Fruit fly (Drosophila melanogaster) whole organism, wandering third instar larva: ENCODE measurements around the gene puc.

Experiments used
- Abd-B ChIP-seq: fragments of >200 bp; optimal IDR thresholded peaks from 2 replicates; lab custom pipeline; 2017; ENCODE audit warnings: missing biosample characterization, missing genetic modification characterization
- CG32264 ChIP-seq: fragments of 200-800 bp; sonication (Bioruptor generic); optimal IDR thresholded peaks from 2 replicates; lab custom pipeline; 2016; ENCODE audit warnings: missing biosample characterization, missing genetic modification characterization
- CG9705 ChIP-seq: fragments of 200-800 bp; sonication (Bioruptor generic); optimal IDR thresholded peaks from 2 replicates; lab custom pipeline; 2018; ENCODE audit warnings: missing biosample characterization, mild to moderate bottlenecking, missing genetic modification characterization
- CrebA ChIP-seq: fragments of 200-800 bp; sonication (Bioruptor generic); optimal IDR thresholded peaks from 2 replicates; lab custom pipeline; 2016; ENCODE audit warnings: missing biosample characterization, mild to moderate bottlenecking, missing genetic modification characterization, borderline replicate concordance
- Dif ChIP-seq: fragments of 200-275, 200-300 bp; sonication (Bioruptor generic); optimal IDR thresholded peaks from 2 replicates; lab custom pipeline; 2018; ENCODE audit warnings: missing biosample characterization, missing genetic modification characterization; ENCODE audit not compliant: partially characterized antibody
- GATAd ChIP-seq: sonication (Bioruptor generic); optimal IDR thresholded peaks from 2 replicates; lab custom pipeline; 2016; ENCODE audit warnings: missing biosample characterization, missing genetic modification characterization
- HLH106 ChIP-seq: fragments of 200-800 bp; optimal IDR thresholded peaks from 3 replicates; lab custom pipeline; 2019; ENCODE audit warnings: missing biosample characterization, mild to moderate bottlenecking, missing genetic modification characterization, moderate library complexity
- Hnf4 ChIP-seq: fragments of 200-800 bp; sonication (Bioruptor generic); optimal IDR thresholded peaks from 2 replicates; lab custom pipeline; 2016; ENCODE audit warnings: missing biosample characterization, mild to moderate bottlenecking, missing genetic modification characterization
- Hr78 ChIP-seq: fragments of >200 bp; optimal IDR thresholded peaks from 2 replicates; lab custom pipeline; 2017; ENCODE audit warnings: missing biosample characterization, missing genetic modification characterization
- Hr83 ChIP-seq: fragments of 200-300 bp; sonication (Bioruptor generic); optimal IDR thresholded peaks from 2 replicates; lab custom pipeline; 2016; ENCODE audit warnings: missing biosample characterization, mild to moderate bottlenecking, missing genetic modification characterization, moderate library complexity; ENCODE audit not compliant: poor library complexity, severe bottlenecking
- Jra ChIP-seq: sonication (Bioruptor generic); optimal IDR thresholded peaks from 2 replicates; lab custom pipeline; 2016; ENCODE audit warnings: missing biosample characterization, missing genetic modification characterization
- Mio ChIP-seq: sonication (Bioruptor generic); optimal IDR thresholded peaks from 2 replicates; lab custom pipeline; 2016; ENCODE audit warnings: missing biosample characterization, missing genetic modification characterization
- Myc ChIP-seq: fragments of >200 bp; optimal IDR thresholded peaks from 2 replicates; lab custom pipeline; 2017
- N ChIP-seq: fragments of >200 bp; optimal IDR thresholded peaks from 2 replicates; lab custom pipeline; 2018; ENCODE audit warnings: missing biosample characterization, missing external identifiers, missing genetic modification characterization
- OdsH ChIP-seq: fragments of 200-800 bp; sonication (Bioruptor generic); optimal IDR thresholded peaks from 2 replicates; lab custom pipeline; 2016; ENCODE audit warnings: missing biosample characterization, mild to moderate bottlenecking, missing genetic modification characterization
- Rel ChIP-seq, 2 experiments: fragments of 200-800 bp; sonication (Bioruptor generic) in 1 of 2; optimal IDR thresholded peaks; 2 replicates in 1 of 2; 3 replicates in 1 of 2; lab custom pipeline; 2016 to 2019; ENCODE audit warnings: mild to moderate bottlenecking in 2 of 2, missing biosample characterization in 2 of 2, missing genetic modification characterization in 2 of 2, moderate library complexity in 1 of 2
- Sp1 ChIP-seq: fragments of 200-800 bp; sonication (Bioruptor generic); optimal IDR thresholded peaks from 3 replicates; lab custom pipeline; 2019; ENCODE audit warnings: missing biosample characterization, mild to moderate bottlenecking, missing genetic modification characterization, moderate library complexity
- Vsx2 ChIP-seq: fragments of 200-300, 225-300 bp; sonication (Bioruptor generic); optimal IDR thresholded peaks from 2 replicates; lab custom pipeline; 2018; ENCODE audit warnings: missing biosample characterization, missing genetic modification characterization; ENCODE audit not compliant: partially characterized antibody
- br ChIP-seq: fragments of 200-800 bp; sonication (Bioruptor generic); optimal IDR thresholded peaks from 2 replicates; lab custom pipeline; 2016; ENCODE audit warnings: missing biosample characterization, missing genetic modification characterization
- brk ChIP-seq: fragments of 200-800 bp; sonication (Bioruptor generic); optimal IDR thresholded peaks from 2 replicates; lab custom pipeline; 2016; ENCODE audit warnings: missing biosample characterization, mild to moderate bottlenecking, missing genetic modification characterization
- dl ChIP-seq, 2 experiments: fragments of 175-275, 200-275 bp in 1 of 2; fragments of 200-275 bp in 1 of 2; sonication (Bioruptor generic); optimal IDR thresholded peaks; lab custom pipeline; 2018; ENCODE audit warnings: mild to moderate bottlenecking in 2 of 2, missing biosample characterization in 2 of 2, missing genetic modification characterization in 2 of 2, moderate library complexity in 2 of 2; ENCODE audit not compliant: partially characterized antibody in 2 of 2, insufficient read depth in 1 of 2
- dmrt93B ChIP-seq: fragments of 200-800 bp; sonication (Bioruptor generic); optimal IDR thresholded peaks from 2 replicates; lab custom pipeline; 2018; ENCODE audit warnings: missing biosample characterization, mild to moderate bottlenecking, missing genetic modification characterization
- dsf ChIP-seq: sonication (Bioruptor generic); optimal IDR thresholded peaks from 2 replicates; lab custom pipeline; 2016; ENCODE audit warnings: missing biosample characterization, missing genetic modification characterization, borderline replicate concordance
- ey ChIP-seq: fragments of 200-800 bp; sonication (Bioruptor generic); optimal IDR thresholded peaks from 2 replicates; lab custom pipeline; 2016; ENCODE audit warnings: missing biosample characterization, missing genetic modification characterization
- foxo ChIP-seq, 2 experiments: fragments of 200-800 bp; sonication (Bioruptor generic); optimal IDR thresholded peaks; 2 replicates in 1 of 2; 3 replicates in 1 of 2; lab custom pipeline; 2016 to 2017; ENCODE audit warnings: missing biosample characterization in 2 of 2, missing genetic modification characterization in 2 of 2
- fru ChIP-seq: fragments of 200-800 bp; sonication (Bioruptor generic); optimal IDR thresholded peaks from 3 replicates; lab custom pipeline; 2016; ENCODE audit warnings: missing biosample characterization, mild to moderate bottlenecking, missing genetic modification characterization
- h ChIP-seq: fragments of 200-800 bp; sonication (Bioruptor generic); optimal IDR thresholded peaks from 3 replicates; lab custom pipeline; 2016; ENCODE audit warnings: missing biosample characterization, mild to moderate bottlenecking, missing genetic modification characterization
- jim ChIP-seq: fragments of 175-275, 200-325 bp; sonication (Bioruptor generic); optimal IDR thresholded peaks from 2 replicates; lab custom pipeline; 2016; ENCODE audit warnings: missing biosample characterization, mild to moderate bottlenecking, missing genetic modification characterization
- lola ChIP-seq: fragments of >200 bp; optimal IDR thresholded peaks from 2 replicates; lab custom pipeline; 2017; ENCODE audit warnings: missing biosample characterization, missing genetic modification characterization
- pan ChIP-seq: fragments of >200 bp; optimal IDR thresholded peaks from 2 replicates; lab custom pipeline; 2017
- psq ChIP-seq: fragments of 200-800 bp; sonication (Bioruptor generic); optimal IDR thresholded peaks from 3 replicates; lab custom pipeline; 2017; ENCODE audit warnings: missing biosample characterization, mild to moderate bottlenecking, missing genetic modification characterization, moderate library complexity
- rgr ChIP-seq: fragments of 200-800 bp; sonication (Bioruptor generic); optimal IDR thresholded peaks from 3 replicates; lab custom pipeline; 2016; ENCODE audit warnings: missing biosample characterization, mild to moderate bottlenecking, missing genetic modification characterization
- sage ChIP-seq: fragments of 200-800 bp; sonication (Bioruptor generic); optimal IDR thresholded peaks from 2 replicates; lab custom pipeline; 2016; ENCODE audit warnings: missing biosample characterization, mild to moderate bottlenecking, missing genetic modification characterization
- sv ChIP-seq: fragments of 200-800 bp; sonication (Bioruptor generic); optimal IDR thresholded peaks from 3 replicates; lab custom pipeline; 2016; ENCODE audit warnings: missing biosample characterization, missing genetic modification characterization
- tai ChIP-seq: sonication (Bioruptor generic); optimal IDR thresholded peaks from 2 replicates; lab custom pipeline; 2016; ENCODE audit warnings: missing biosample characterization, missing genetic modification characterization
- usp ChIP-seq: fragments of >200 bp; optimal IDR thresholded peaks from 2 replicates; lab custom pipeline; 2017; ENCODE audit warnings: missing biosample characterization, missing genetic modification characterization
- woc ChIP-seq: sonication (Bioruptor generic); optimal IDR thresholded peaks from 2 replicates; lab custom pipeline; 2016; ENCODE audit warnings: missing biosample characterization, mild to moderate bottlenecking, missing genetic modification characterization

Gene puc

DNA sequence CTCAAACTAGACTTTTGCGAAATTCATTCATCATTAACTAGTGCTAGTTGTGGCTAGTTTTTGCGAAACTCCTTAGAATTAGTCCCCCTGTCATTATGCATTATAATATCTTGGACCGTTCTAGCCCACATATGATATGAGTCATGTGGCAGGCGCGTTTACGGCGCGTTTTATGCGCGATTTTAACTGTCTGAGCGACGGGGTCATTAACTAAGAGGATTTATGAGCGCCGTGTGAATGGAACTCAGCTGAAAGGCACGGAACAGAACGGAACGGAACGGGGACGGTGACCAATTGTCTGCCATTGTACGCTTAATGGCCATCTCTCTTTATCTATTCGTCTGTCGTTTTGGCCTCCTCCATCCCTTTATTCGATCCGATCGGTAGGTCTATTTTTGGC is 12.9 kb downstream of the puc start:
- no peak for TF ChIP-seq lola (GFP tag; lab: Kevin White, UChicago)
- no peak for TF ChIP-seq OdsH (GFP tag; lab: Kevin White, UChicago)
- no peak for TF ChIP-seq dmrt93B (GFP tag; lab: Kevin White, UChicago)
- no peak for TF ChIP-seq HLH106 (tag; lab: Kevin White, UChicago)
- no peak for TF ChIP-seq Myc (lab: Kevin White, UChicago)
- TF ChIP-seq CG32264 (GFP tag; lab: Kevin White, UChicago): no peak
- TF ChIP-seq psq (GFP tag; lab: Kevin White, UChicago): no peak
- TF ChIP-seq jim (GFP tag; lab: Kevin White, UChicago): no peak
- TF ChIP-seq dl (GFP tag; optimal IDR thresholded peaks at IDR 0.05; lab: Kevin White, UChicago; ENCODE audit: insufficient read depth in 1 of 2, partially characterized antibody in 2 of 2): no peak
- TF ChIP-seq Sp1 (GFP tag; lab: Kevin White, UChicago): no peak
- TF ChIP-seq tai (GFP tag; lab: Kevin White, UChicago): no peak
- no peak for TF ChIP-seq Jra
- TF ChIP-seq woc (GFP tag; lab: Kevin White, UChicago): no peak
- no peak for TF ChIP-seq N (GFP tag; lab: Kevin White, UChicago)
- no peak for TF ChIP-seq pan (lab: Kevin White, UChicago)
- TF ChIP-seq usp (GFP tag; lab: Kevin White, UChicago): no peak
- no peak for TF ChIP-seq CrebA (GFP tag; lab: Kevin White, UChicago)
- TF ChIP-seq, all 38 proteins: peak for 0

- no peak for TF ChIP-seq Hr78 (GFP tag; lab: Kevin White, UChicago)
- TF ChIP-seq usp (GFP tag; lab: Kevin White, UChicago): no peak
- no peak for TF ChIP-seq Hnf4 (GFP tag; lab: Kevin White, UChicago)
- TF ChIP-seq brk: no peak
- TF ChIP-seq dmrt93B (GFP tag; lab: Kevin White, UChicago): no peak
- TF ChIP-seq rgr (GFP tag; lab: Kevin White, UChicago): no peak
- peak; percentile 34 for TF ChIP-seq Hr83 (GFP tag; lab: Kevin White, UChicago)
- peak in 1 of 2 experiments; percentile 16 for TF ChIP-seq dl (GFP tag; optimal IDR thresholded peaks at IDR 0.05; lab: Kevin White, UChicago; ENCODE audit: insufficient read depth in 1 of 2, partially characterized antibody in 2 of 2)
- no peak for TF ChIP-seq CG9705 (GFP tag; lab: Kevin White, UChicago)
- no peak for TF ChIP-seq dsf
- TF ChIP-seq lola (GFP tag; lab: Kevin White, UChicago): no peak
- no peak for TF ChIP-seq pan (lab: Kevin White, UChicago)
- TF ChIP-seq Sp1 (GFP tag; lab: Kevin White, UChicago): no peak
- TF ChIP-seq fru: peak; percentile 32
Observed at dm6 chr3R:8118781-8119456, 13.8 kb downstream of the puc start.

- TF ChIP-seq Rel (GFP tag; optimal IDR thresholded peaks at IDR 0.05; lab: Kevin White, UChicago) (peak; percentile 59), Rel (tag; optimal IDR thresholded peaks at IDR 0.05; lab: Kevin White, UChicago) (peak; percentile 89), HLH106 (tag; lab: Kevin White, UChicago) (peak; percentile 95), tai (GFP tag; lab: Kevin White, UChicago) (peak; percentile 69), rgr (GFP tag; lab: Kevin White, UChicago) (peak; percentile 81), N (GFP tag; lab: Kevin White, UChicago) (no peak), psq (GFP tag; lab: Kevin White, UChicago) (peak; percentile 95), OdsH (GFP tag; lab: Kevin White, UChicago) (peak; percentile 90), usp (GFP tag; lab: Kevin White, UChicago) (no peak), Sp1 (GFP tag; lab: Kevin White, UChicago) (peak; percentile 95), CG9705 (GFP tag; lab: Kevin White, UChicago) (peak; percentile 23), Hr83 (GFP tag; lab: Kevin White, UChicago) (peak; percentile 77), GATAd (GFP tag; lab: Kevin White, UChicago) (no peak), dmrt93B (GFP tag; lab: Kevin White, UChicago) (peak; percentile 74), brk (peak; percentile 77), Myc (lab: Kevin White, UChicago) (no peak), CG32264 (GFP tag; lab: Kevin White, UChicago) (peak; percentile 36), Hnf4 (GFP tag; lab: Kevin White, UChicago) (peak; percentile 62), Jra (peak; percentile 95), Abd-B (GFP tag; lab: Kevin White, UChicago) (no peak), CrebA (GFP tag; lab: Kevin White, UChicago) (no peak), br (GFP tag; lab: Kevin White, UChicago) (peak; percentile 61), ey (GFP tag; lab: Kevin White, UChicago) (peak; percentile 48), Vsx2 (GFP tag; lab: Kevin White, UChicago) (no peak), lola (GFP tag; lab: Kevin White, UChicago) (no peak), dsf (peak; percentile 44), Mio (GFP tag; lab: Kevin White, UChicago) (peak; percentile 35), Dif (GFP tag; lab: Kevin White, UChicago) (peak; percentile 85), foxo (GFP tag; optimal IDR thresholded peaks at IDR 0.05; lab: Kevin White, UChicago) (peak in 1 of 2 experiments; percentile 88), sage (GFP tag; lab: Kevin White, UChicago) (peak; percentile 39), h (peak; percentile 66), sv (GFP tag; lab: Kevin White, UChicago) (no peak), jim (GFP tag; lab: Kevin White, UChicago) (no peak), fru (peak; percentile 87), woc (GFP tag; lab: Kevin White, UChicago) (peak; percentile 41)
Observed at dm6 chr3R:8119457-8120337, 14.6 kb downstream of the puc start.
